Worm (Caenorhabditis elegans) whole organism, L4 larva: Measurements from ENCODE around the gene tric-1B.1.

Source experiments
- snpc-4 ChIP-seq: fragments of 150-350 bp; optimal IDR thresholded peaks from 2 replicates; lab custom pipeline; 2014; ENCODE audit warnings: missing biosample characterization, missing genetic modification characterization
- unc-39 ChIP-seq: sonication (generic microtip); optimal IDR thresholded peaks from 2 replicates; lab custom pipeline; 2017; ENCODE audit warnings: missing biosample characterization, missing genetic modification characterization

DNA sequence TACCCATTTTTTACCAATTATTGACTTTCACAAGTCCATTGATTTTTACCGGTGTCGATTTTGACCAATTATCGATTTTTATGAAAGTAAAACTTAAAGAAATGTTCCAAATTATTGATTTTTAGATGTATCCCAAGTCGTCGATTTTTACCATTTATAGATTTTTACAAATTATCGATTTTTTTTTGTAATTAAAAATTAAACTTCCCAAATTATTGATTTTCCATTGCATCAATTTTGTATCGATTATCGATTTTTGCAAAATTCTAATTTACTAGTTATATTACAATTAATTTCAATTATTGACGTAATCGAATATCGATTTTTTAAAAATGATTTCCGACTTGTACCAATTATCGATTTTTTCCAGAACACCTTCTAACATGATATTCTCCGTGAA is 37.1 kb upstream of the tric-1B.1 start, which contains the start of gene sre-50:
- TF ChIP-seq snpc-4 (tag; lab: Kevin White, UChicago) (no peak), unc-39 (tag; lab: Kevin White, UChicago) (no peak)
